Fruit fly (Drosophila melanogaster): ENCODE results near the gene CG14420.

DNA sequence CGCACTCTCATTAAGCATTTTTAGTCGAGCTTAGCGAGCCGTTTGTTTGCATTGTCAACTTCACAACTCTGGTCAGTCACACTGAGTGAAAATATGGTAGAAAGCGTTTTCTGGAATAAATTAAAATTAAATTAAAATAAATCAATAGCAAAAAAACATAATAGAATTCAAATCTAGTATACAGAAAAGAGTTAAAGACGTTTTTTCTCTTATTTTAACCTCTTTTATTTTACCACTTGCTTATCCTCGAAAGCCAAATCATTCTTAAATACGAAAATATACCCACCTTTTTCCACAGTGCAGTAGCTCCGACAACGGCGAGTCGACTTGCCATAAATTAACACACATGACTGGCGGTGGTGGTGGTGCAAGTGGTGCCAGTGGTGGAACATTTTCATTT lies 13.0 kb downstream of the CG14420 start:
- TF ChIP-seq psq (optimal IDR thresholded peaks at IDR 0.05) (no peak), CG8478 (optimal IDR thresholded peaks at IDR 0.05) (no peak), pan (optimal IDR thresholded peaks at IDR 0.05) (no peak), Dll (optimal IDR thresholded peaks at IDR 0.05) (no peak), EcR (GFP tag; optimal IDR thresholded peaks at IDR 0.05) (no peak)

All from whole organism.